Worm (Caenorhabditis elegans): ENCODE measurements around the gene B0035.13.

B0035.13 gene

ce11 chrIV:11316106-11316505 is 9.6 kb upstream of the B0035.13 start:
- TF ChIP-seq aly-2 (tag; optimal IDR thresholded peaks at IDR 0.05) (no peak), T26A8.4 (GFP tag; IDR thresholded peaks at IDR 0.05) (no peak), daf-8 (GFP tag; IDR thresholded peaks at IDR 0.05) (no peak), pqm-1 (tag; optimal IDR thresholded peaks at IDR 0.05) (no peak), ZK337.2 (GFP tag; IDR thresholded peaks at IDR 0.05) (no peak), ceh-82 (tag; optimal IDR thresholded peaks at IDR 0.05) (no peak), lim-7 (GFP tag; IDR thresholded peaks at IDR 0.05) (no peak), spr-3 (GFP tag; optimal IDR thresholded peaks at IDR 0.05) (no peak), cey-2 (tag; optimal IDR thresholded peaks at IDR 0.05; ENCODE audit: borderline replicate concordance, insufficient read depth) (no peak), lin-29 (GFP tag; IDR thresholded peaks at IDR 0.05) (no peak), dmd-9 (GFP tag; IDR thresholded peaks at IDR 0.05) (no peak), daf-19 (GFP tag; conservative IDR thresholded peaks at IDR 0.05) (no peak), unc-39 (tag; optimal IDR thresholded peaks at IDR 0.05) (no peak), D1046.2 (GFP tag; IDR thresholded peaks at IDR 0.05) (no peak), F26F4.8 (GFP tag; conservative IDR thresholded peaks at IDR 0.05) (no peak), mxl-3 (GFP tag; optimal IDR thresholded peaks at IDR 0.05) (no peak), ztf-11 (tag; optimal IDR thresholded peaks at IDR 0.05) (no peak), ceh-28 (tag; optimal IDR thresholded peaks at IDR 0.05) (no peak), Y5F2A.4 (GFP tag; optimal IDR thresholded peaks at IDR 0.05) (no peak), fkh-10 (GFP tag; optimal IDR thresholded peaks at IDR 0.05) (no peak)

- TF ChIP-seq dmd-8 (GFP tag; IDR thresholded peaks at IDR 0.05) = no peak
Observed at ce11 chrIV:11315688-11316087, 9.2 kb upstream of the B0035.13 start.

- TF ChIP-seq dmd-9 (GFP tag; IDR thresholded peaks at IDR 0.05) (no peak), nhr-48 (tag; optimal IDR thresholded peaks at IDR 0.05) (no peak), nhr-77 (tag; optimal IDR thresholded peaks at IDR 0.05) (no peak), daf-16 (GFP tag; optimal IDR thresholded peaks at IDR 0.05) (no peak), daf-16 (tag; optimal IDR thresholded peaks at IDR 0.05) (peak; percentile 62), F44E2.7 (GFP tag; IDR thresholded peaks at IDR 0.05) (no peak), Y105C5A.15 (GFP tag; IDR thresholded peaks at IDR 0.05) (no peak), dmd-6 (GFP tag; IDR thresholded peaks at IDR 0.05) (peak; percentile 23; the same call in 1 of the 2 replicates), ZK546.5 (tag; optimal IDR thresholded peaks at IDR 0.05) (no peak), snpc-4 (tag; optimal IDR thresholded peaks at IDR 0.05) (no peak), egl-27 (tag; optimal IDR thresholded peaks at IDR 0.05) (no peak), ceh-82 (tag; optimal IDR thresholded peaks at IDR 0.05) (no peak), mep-1 (tag; optimal IDR thresholded peaks at IDR 0.05) (peak; percentile 46), tra-1 (GFP tag; IDR thresholded peaks at IDR 0.05) (no peak), ztf-11 (tag; optimal IDR thresholded peaks at IDR 0.05) (no peak), mes-2 (tag; optimal IDR thresholded peaks at IDR 0.05; ENCODE audit: poor library complexity, severe bottlenecking) (peak; percentile 97), spr-1 (tag; optimal IDR thresholded peaks at IDR 0.05) (no peak), hlh-30 (tag; optimal IDR thresholded peaks at IDR 0.05; ENCODE audit: insufficient read depth) (peak; percentile 32), php-3 (GFP tag; IDR thresholded peaks at IDR 0.05) (no peak), duxl-1 (tag; optimal IDR thresholded peaks at IDR 0.05; ENCODE audit: poor library complexity) (no peak), skn-1 (tag; optimal IDR thresholded peaks at IDR 0.05) (no peak), dve-1 (tag; optimal IDR thresholded peaks at IDR 0.05; ENCODE audit: insufficient read depth) (peak; percentile 63), pha-4 (GFP tag; IDR thresholded peaks at IDR 0.05) (no peak), pha-4 (tag; optimal IDR thresholded peaks at IDR 0.05) (no peak), lin-29 (GFP tag; IDR thresholded peaks at IDR 0.05) (no peak), mdl-1 (tag; optimal IDR thresholded peaks at IDR 0.05) (no peak), jun-1 (tag; optimal IDR thresholded peaks at IDR 0.05) (no peak), gei-8 (GFP tag; optimal IDR thresholded peaks at IDR 0.05) (no peak), lin-13 (GFP tag; optimal IDR thresholded peaks at IDR 0.05) (no peak), hif-1 (tag; optimal IDR thresholded peaks at IDR 0.05) (peak in 1 of 2 experiments; percentile 72), nhr-25 (tag; optimal IDR thresholded peaks at IDR 0.05; ENCODE audit: borderline replicate concordance, insufficient read depth) (no peak), lin-15B (tag; optimal IDR thresholded peaks at IDR 0.05) (no peak)
Observed at ce11 chrIV:11314885-11315284, 8.4 kb upstream of the B0035.13 start, which contains the start of the genes B0035.3, B0035.22 and pfd-4. Gene B0035.3, minus strand, starts transcription at chrIV:11314998. Gene B0035.22, plus strand, starts transcription at chrIV:11315153. Gene pfd-4, plus strand, starts transcription at chrIV:11315207.

Data from whole organism, L4 larva.